Fruit fly (Drosophila melanogaster) S2 (cell line): ENCODE data around the gene Ctl1.

Experiments
- CG8478 ChIP-seq: fragments of >200 bp; optimal IDR thresholded peaks from 2 replicates; lab custom pipeline; 2018
- CTCF ChIP-seq, 2 experiments: fragments of >200 bp; optimal IDR thresholded peaks; 2 replicates each; lab custom pipeline; 2018

DNA sequence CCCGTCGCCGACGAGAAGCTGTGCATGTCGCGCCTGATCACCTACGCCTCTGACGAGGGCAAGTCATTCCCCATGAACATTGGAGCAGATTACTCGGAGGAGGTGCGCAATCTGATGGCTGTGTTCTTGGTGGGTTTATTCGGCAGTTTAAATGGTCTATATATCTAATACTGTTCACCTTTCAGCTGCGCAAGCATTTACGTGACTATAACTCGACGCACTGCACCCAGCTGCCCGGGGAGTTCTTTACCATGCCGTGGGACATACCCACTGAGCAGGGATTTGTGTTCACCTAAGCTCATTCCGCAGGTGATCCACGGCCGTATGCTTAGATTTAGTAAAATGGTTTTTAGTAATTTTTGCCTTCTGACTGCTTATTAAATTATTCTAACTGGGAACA, 16.6 kb upstream of the Ctl1 start:
- no peak for TF ChIP-seq CG8478 (lab: Kevin White, UChicago)
- TF ChIP-seq CTCF (optimal IDR thresholded peaks at IDR 0.05; lab: Kevin White, UChicago), result no peak
